Worm (Caenorhabditis elegans): ENCODE data around the gene npp-9.

DNA sequence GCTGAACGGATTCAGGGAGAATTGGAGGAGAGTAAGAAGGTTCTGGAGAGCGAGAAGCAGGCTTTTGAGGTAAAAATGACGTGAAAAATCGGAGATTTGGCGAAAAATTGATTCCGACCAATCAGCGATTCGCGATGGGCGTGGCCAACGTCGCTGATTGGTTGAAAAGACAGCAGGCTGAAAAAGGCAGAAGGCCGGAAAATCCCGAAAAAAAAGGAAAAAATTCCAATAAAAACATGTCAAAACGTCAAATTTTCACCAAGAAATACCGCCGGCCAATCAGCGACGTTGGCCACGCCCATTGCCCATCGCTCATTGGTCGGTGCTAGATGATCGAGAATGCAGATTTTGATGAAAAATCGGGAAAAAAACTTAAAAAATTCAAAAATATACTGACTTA, 13.2 kb upstream of the npp-9 start:
- TF ChIP-seq tab-1 (GFP tag; IDR thresholded peaks at IDR 0.05) (no peak), med-1 (GFP tag; optimal IDR thresholded peaks at IDR 0.05; ENCODE audit: insufficient read depth) (no peak), flt-1 (GFP tag; IDR thresholded peaks at IDR 0.05) (no peak), ref-1 (GFP tag; conservative IDR thresholded peaks at IDR 0.05) (no peak)
